Worm (Caenorhabditis elegans): ENCODE data around the gene K10C9.7.
A peak's percentile ranks its signal among the peaks of the same experiment; 100 is the strongest.

K10C9.7 gene

ce11 chrV:1061295-1061694, 6.1 kb downstream of the K10C9.7 start, which contains the start of gene rnst-2:
Gene rnst-2 (plus strand): TSS chrV:1061595.
- TF ChIP-seq flt-1 (GFP tag; IDR thresholded peaks at IDR 0.05) (no peak), klf-2 (GFP tag; conservative IDR thresholded peaks at IDR 0.05) (no peak), cog-1 (tag; optimal IDR thresholded peaks at IDR 0.05) (no peak), ref-1 (GFP tag; conservative IDR thresholded peaks at IDR 0.05) (no peak), T22C8.4 (GFP tag; IDR thresholded peaks at IDR 0.05) (no peak), ztf-29 (GFP tag; IDR thresholded peaks at IDR 0.05) (no peak), med-1 (GFP tag; optimal IDR thresholded peaks at IDR 0.05; ENCODE audit: insufficient read depth) (no peak), ztf-23 (GFP tag; IDR thresholded peaks at IDR 0.05) (no peak), tab-1 (GFP tag; IDR thresholded peaks at IDR 0.05) (no peak)

- TF ChIP-seq cog-1 (tag; optimal IDR thresholded peaks at IDR 0.05) (no peak), med-1 (GFP tag; optimal IDR thresholded peaks at IDR 0.05; ENCODE audit: insufficient read depth) (no peak), klf-2 (GFP tag; conservative IDR thresholded peaks at IDR 0.05) (no peak), flt-1 (GFP tag; IDR thresholded peaks at IDR 0.05) (no peak), ztf-29 (GFP tag; IDR thresholded peaks at IDR 0.05) (no peak), ref-1 (GFP tag; conservative IDR thresholded peaks at IDR 0.05) (no peak), tab-1 (GFP tag; IDR thresholded peaks at IDR 0.05) (no peak)
Observed at ce11 chrV:1060219-1060863, 7.0 kb downstream of the K10C9.7 start.

ce11 chrV:1053385-1053784, 14.0 kb downstream of the K10C9.7 start:
- no peak for TF ChIP-seq ztf-29 (GFP tag; IDR thresholded peaks at IDR 0.05)
- no peak for TF ChIP-seq tab-1 (GFP tag; IDR thresholded peaks at IDR 0.05)
- TF ChIP-seq med-1 (GFP tag; optimal IDR thresholded peaks at IDR 0.05; ENCODE audit: insufficient read depth): no peak

DNA sequence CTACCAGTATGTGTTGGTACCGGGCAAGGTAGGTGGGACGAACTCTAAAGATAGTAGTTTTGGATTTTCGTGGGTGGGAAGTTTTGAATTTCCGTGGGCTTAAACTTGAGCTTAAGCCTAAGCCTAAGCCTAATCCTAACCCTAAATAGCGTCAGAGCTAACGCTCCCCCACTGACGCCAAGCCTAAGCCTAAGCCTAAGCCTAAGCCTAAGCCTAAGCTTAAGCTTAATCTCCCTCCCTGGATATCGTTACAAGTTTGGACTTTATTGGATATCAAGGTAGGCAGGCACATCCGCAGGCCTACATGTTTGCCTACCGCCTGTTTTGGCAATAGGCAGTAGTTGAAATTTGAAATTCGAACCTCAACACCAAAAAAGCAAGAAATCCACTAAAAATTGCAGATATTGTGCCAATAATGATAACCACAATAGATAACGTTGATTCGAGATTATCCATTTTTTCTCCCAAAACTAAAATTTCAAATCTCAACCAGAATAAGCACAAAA, 14.8 kb downstream of the K10C9.7 start, which contains the start of gene K10C9.4:
K10C9.4 (minus strand) TSS at position 456 of the 506 bp plus-strand sequence.
- TF ChIP-seq ztf-29 (GFP tag; IDR thresholded peaks at IDR 0.05): peak; percentile 23; the same call in 1 of the 2 replicates
- no peak for TF ChIP-seq tab-1 (GFP tag; IDR thresholded peaks at IDR 0.05)

- no peak for TF ChIP-seq T22C8.4 (GFP tag; IDR thresholded peaks at IDR 0.05)
- no peak for TF ChIP-seq ztf-29 (GFP tag; IDR thresholded peaks at IDR 0.05)
- TF ChIP-seq flt-1 (GFP tag; IDR thresholded peaks at IDR 0.05): no peak
- TF ChIP-seq ref-1 (GFP tag; conservative IDR thresholded peaks at IDR 0.05): no peak
- no peak for TF ChIP-seq med-1 (GFP tag; optimal IDR thresholded peaks at IDR 0.05; ENCODE audit: insufficient read depth)
Observed at ce11 chrV:1051651-1052050, 15.7 kb downstream of the K10C9.7 start.

ce11 chrV:1049334-1049733, 18.0 kb downstream of the K10C9.7 start:
- no peak for TF ChIP-seq cog-1 (tag; optimal IDR thresholded peaks at IDR 0.05)
- peak; percentile 21; the same call in 1 of the 2 replicates for TF ChIP-seq T22C8.4 (GFP tag; IDR thresholded peaks at IDR 0.05)

ce11 chrV:1048482-1048881, 18.9 kb downstream of the K10C9.7 start, which contains the start of gene nra-4:
Gene nra-4 (minus strand): TSS chrV:1048582.
- no peak for TF ChIP-seq ztf-29 (GFP tag; IDR thresholded peaks at IDR 0.05)
- no peak for TF ChIP-seq ztf-23 (GFP tag; IDR thresholded peaks at IDR 0.05)
- TF ChIP-seq T22C8.4 (GFP tag; IDR thresholded peaks at IDR 0.05): no peak
- no peak for TF ChIP-seq cog-1 (tag; optimal IDR thresholded peaks at IDR 0.05)
- TF ChIP-seq med-1 (GFP tag; optimal IDR thresholded peaks at IDR 0.05; ENCODE audit: insufficient read depth): no peak
- TF ChIP-seq flt-1 (GFP tag; IDR thresholded peaks at IDR 0.05): no peak
- no peak for TF ChIP-seq tab-1 (GFP tag; IDR thresholded peaks at IDR 0.05)

- TF ChIP-seq ztf-23 (GFP tag; IDR thresholded peaks at IDR 0.05): no peak
- TF ChIP-seq cog-1 (tag; optimal IDR thresholded peaks at IDR 0.05): no peak
- no peak for TF ChIP-seq ztf-29 (GFP tag; IDR thresholded peaks at IDR 0.05)
- no peak for TF ChIP-seq tab-1 (GFP tag; IDR thresholded peaks at IDR 0.05)
- TF ChIP-seq ref-1 (GFP tag; conservative IDR thresholded peaks at IDR 0.05): no peak
- no peak for TF ChIP-seq med-1 (GFP tag; optimal IDR thresholded peaks at IDR 0.05; ENCODE audit: insufficient read depth)
- TF ChIP-seq T22C8.4 (GFP tag; IDR thresholded peaks at IDR 0.05): no peak
- TF ChIP-seq klf-2 (GFP tag; conservative IDR thresholded peaks at IDR 0.05): no peak
- TF ChIP-seq flt-1 (GFP tag; IDR thresholded peaks at IDR 0.05): no peak
Observed at ce11 chrV:1047251-1047650, 20.1 kb downstream of the K10C9.7 start.

ce11 chrV:1038074-1038473, 29.3 kb downstream of the K10C9.7 start:
- no peak for TF ChIP-seq ztf-23 (GFP tag; IDR thresholded peaks at IDR 0.05)
- TF ChIP-seq cog-1 (tag; optimal IDR thresholded peaks at IDR 0.05): no peak
- no peak for TF ChIP-seq med-1 (GFP tag; optimal IDR thresholded peaks at IDR 0.05; ENCODE audit: insufficient read depth)
- no peak for TF ChIP-seq klf-2 (GFP tag; conservative IDR thresholded peaks at IDR 0.05)
- TF ChIP-seq T22C8.4 (GFP tag; IDR thresholded peaks at IDR 0.05): no peak
- no peak for TF ChIP-seq tab-1 (GFP tag; IDR thresholded peaks at IDR 0.05)
- no peak for TF ChIP-seq ztf-29 (GFP tag; IDR thresholded peaks at IDR 0.05)
- no peak for TF ChIP-seq flt-1 (GFP tag; IDR thresholded peaks at IDR 0.05)
- TF ChIP-seq ref-1 (GFP tag; conservative IDR thresholded peaks at IDR 0.05): no peak

ce11 chrV:1033304-1033703, 34.1 kb downstream of the K10C9.7 start, which contains the start of gene flp-34:
Gene flp-34 (minus strand): TSS chrV:1033404.
- TF ChIP-seq tab-1 (GFP tag; IDR thresholded peaks at IDR 0.05) (no peak), klf-2 (GFP tag; conservative IDR thresholded peaks at IDR 0.05) (no peak), ref-1 (GFP tag; conservative IDR thresholded peaks at IDR 0.05) (no peak), T22C8.4 (GFP tag; IDR thresholded peaks at IDR 0.05) (no peak), ztf-23 (GFP tag; IDR thresholded peaks at IDR 0.05) (no peak), flt-1 (GFP tag; IDR thresholded peaks at IDR 0.05) (no peak), cog-1 (tag; optimal IDR thresholded peaks at IDR 0.05) (no peak), ztf-29 (GFP tag; IDR thresholded peaks at IDR 0.05) (no peak), med-1 (GFP tag; optimal IDR thresholded peaks at IDR 0.05; ENCODE audit: insufficient read depth) (no peak)
